Worm (Caenorhabditis elegans) whole organism, L4 larva: ENCODE data around the gene Y56A3A.28.

Source experiments
- D1046.2 ChIP-seq: fragments of 200-800 bp; sonication (Bioruptor generic); IDR thresholded peaks from 2 replicates; pipeline ENCODE4 v1.3.6; 2022; ENCODE audit warnings: missing genetic modification characterization, missing compliant biosample characterization
- F10B5.3 ChIP-seq: sonication (generic microtip); optimal IDR thresholded peaks from 2 replicates; lab custom pipeline; 2016; ENCODE audit warnings: mild to moderate bottlenecking, missing genetic modification characterization, missing compliant biosample characterization
- F44E2.7 ChIP-seq: fragments of 200-800 bp; sonication (Bioruptor generic); IDR thresholded peaks from 2 replicates; pipeline ENCODE4 v2.1.2; 2022; ENCODE audit warnings: missing genetic modification characterization, missing compliant biosample characterization
- R02D3.7 ChIP-seq: fragments of 150-350 bp; sonication (generic microtip); optimal IDR thresholded peaks from 3 replicates; lab custom pipeline; 2014; ENCODE audit warnings: missing biosample characterization, missing genetic modification characterization
- Y48G9A.11 ChIP-seq: fragments of 200-800 bp; sonication (Bioruptor generic); IDR thresholded peaks from 2 replicates; pipeline ENCODE4 v1.3.6; 2022; ENCODE audit warnings: missing genetic modification reagents, missing genetic modification characterization, missing compliant biosample characterization
- aha-1 ChIP-seq: fragments of 150-350 bp; peaks from one replicate; lab custom pipeline; 2014; ENCODE audit warnings: missing biosample characterization, missing genetic modification characterization
- ama-1 ChIP-seq: fragments of 150-350 bp; optimal IDR thresholded peaks from 2 replicates; lab custom pipeline; 2014; ENCODE audit warnings: inconsistent platforms, mixed read lengths
- attf-4 ChIP-seq: sonication (generic microtip); optimal IDR thresholded peaks from 3 replicates; lab custom pipeline; 2017; ENCODE audit warnings: missing biosample characterization, missing genetic modification characterization
- ceh-20 ChIP-seq: fragments of 200-800 bp; sonication (Bioruptor generic); IDR thresholded peaks from 2 replicates; pipeline ENCODE4 v1.3.6; 2022; ENCODE audit warnings: missing genetic modification reagents, missing genetic modification characterization, missing compliant biosample characterization
- ctbp-1 ChIP-seq: fragments of 200-800 bp; sonication (Bioruptor generic); IDR thresholded peaks from 2 replicates; pipeline ENCODE4 v1.3.6; 2022; ENCODE audit warnings: missing genetic modification reagents, missing genetic modification characterization, missing compliant biosample characterization
- daf-12 ChIP-seq: fragments of 150-350 bp; optimal IDR thresholded peaks from 2 replicates; lab custom pipeline; 2014; ENCODE audit warnings: missing biosample characterization, missing genetic modification reagents, missing genetic modification characterization
- daf-19 ChIP-seq: fragments of 200-800 bp; sonication (Bioruptor generic); conservative IDR thresholded peaks from 2 replicates; pipeline ENCODE4 v1.3.6; 2022; ENCODE audit warnings: missing genetic modification characterization, missing compliant biosample characterization
- dmd-6 ChIP-seq: fragments of 200-800 bp; sonication (Bioruptor generic); IDR thresholded peaks from 2 replicates; pipeline ENCODE4 v1.3.6; 2022; ENCODE audit warnings: missing genetic modification reagents, missing genetic modification characterization, missing compliant biosample characterization
- gei-8 ChIP-seq: fragments of 200-800 bp; sonication (Bioruptor generic); optimal IDR thresholded peaks from 2 replicates; lab custom pipeline; 2018; ENCODE audit warnings: mild to moderate bottlenecking, missing genetic modification characterization, missing compliant biosample characterization
- hlh-11 ChIP-seq: fragments of 200-800 bp; sonication (Bioruptor generic); optimal IDR thresholded peaks from 2 replicates; lab custom pipeline; 2018; ENCODE audit warnings: mild to moderate bottlenecking, missing genetic modification characterization, missing compliant biosample characterization
- hlh-30 ChIP-seq: sonication (generic microtip); optimal IDR thresholded peaks from 2 replicates; lab custom pipeline; 2017; ENCODE audit warnings: antibody characterized with exemption, mild to moderate bottlenecking, missing genetic modification characterization, missing compliant biosample characterization; ENCODE audit not compliant: insufficient read depth
- lin-15B ChIP-seq: fragments of 150-350 bp; sonication (generic microtip); optimal IDR thresholded peaks from 3 replicates; lab custom pipeline; 2014; ENCODE audit warnings: missing biosample characterization, missing genetic modification characterization
- lin-29 ChIP-seq: fragments of 200-800 bp; sonication (Bioruptor generic); IDR thresholded peaks from 2 replicates; pipeline ENCODE4 v1.3.6; 2022; ENCODE audit warnings: missing genetic modification reagents, missing genetic modification characterization, missing compliant biosample characterization
- lsy-2 ChIP-seq, 2 experiments: fragments of 150-350 bp in 1 of 2; sonication (generic microtip) in 1 of 2; optimal IDR thresholded peaks; 2 replicates each; lab custom pipeline; 2014 to 2017; ENCODE audit warnings: missing biosample characterization in 2 of 2, missing genetic modification characterization in 2 of 2
- madf-5 ChIP-seq, 2 experiments: fragments of 200-800 bp; sonication (Bioruptor generic); IDR thresholded peaks; 2 replicates each; pipeline ENCODE4 v1.3.6; 2022; ENCODE audit warnings: missing compliant biosample characterization in 2 of 2, missing genetic modification characterization in 2 of 2
- madf-9 ChIP-seq: fragments of 200-800 bp; sonication (Bioruptor generic); conservative IDR thresholded peaks from 2 replicates; pipeline ENCODE4 v1.3.6; 2022; ENCODE audit warnings: missing genetic modification reagents, missing genetic modification characterization, missing compliant biosample characterization
- mdl-1 ChIP-seq, 2 experiments: fragments of 150-350 bp in 1 of 2; sonication (generic microtip) in 1 of 2; optimal IDR thresholded peaks; 2 replicates each; lab custom pipeline; 2014 to 2017; ENCODE audit warnings: missing biosample characterization in 2 of 2, missing genetic modification characterization in 2 of 2
- nhr-10 ChIP-seq: fragments of 150-350 bp; optimal IDR thresholded peaks from 2 replicates; lab custom pipeline; 2014; ENCODE audit warnings: missing biosample characterization, missing genetic modification characterization
- nhr-11 ChIP-seq: fragments of 150-350 bp; optimal IDR thresholded peaks from 2 replicates; lab custom pipeline; 2014; ENCODE audit warnings: missing biosample characterization, missing genetic modification characterization
- nhr-237 ChIP-seq: sonication (generic microtip); optimal IDR thresholded peaks from 2 replicates; lab custom pipeline; 2017; ENCODE audit warnings: missing biosample characterization, missing genetic modification characterization
- nhr-25 ChIP-seq: sonication (generic microtip); optimal IDR thresholded peaks from 2 replicates; lab custom pipeline; 2017; ENCODE audit warnings: missing genetic modification characterization, mild to moderate bottlenecking, missing compliant biosample characterization, antibody characterized with exemption, moderate library complexity, borderline replicate concordance; ENCODE audit not compliant: insufficient read depth
- nhr-28 ChIP-seq: fragments of 150-350 bp; optimal IDR thresholded peaks from 2 replicates; lab custom pipeline; 2014; ENCODE audit warnings: missing biosample characterization, missing genetic modification characterization
- nhr-6 ChIP-seq: fragments of 150-350 bp; optimal IDR thresholded peaks from 2 replicates; lab custom pipeline; 2014; ENCODE audit warnings: missing biosample characterization, missing genetic modification characterization
- nhr-76 ChIP-seq: fragments of 150-350 bp; optimal IDR thresholded peaks from 2 replicates; lab custom pipeline; 2014; ENCODE audit warnings: missing biosample characterization, missing genetic modification characterization
- pha-4 ChIP-seq, 2 experiments: fragments of 150-350 bp in 1 of 2; fragments of 200-800 bp in 1 of 2; sonication (Bioruptor generic) in 1 of 2; IDR thresholded peaks in 1 of 2; optimal IDR thresholded peaks in 1 of 2; 2 replicates each; pipeline versions ENCODE4 v1.3.6 to Lab custom; 2014 to 2022; ENCODE audit warnings: missing genetic modification characterization in 2 of 2, missing genetic modification reagents in 2 of 2, missing biosample characterization in 1 of 2, missing compliant biosample characterization in 1 of 2
- pqm-1 ChIP-seq: sonication (generic microtip); optimal IDR thresholded peaks from 2 replicates; lab custom pipeline; 2017; ENCODE audit warnings: missing biosample characterization, missing genetic modification characterization
- rbr-2 ChIP-seq: sonication (generic microtip); optimal IDR thresholded peaks from 2 replicates; lab custom pipeline; 2016; ENCODE audit warnings: missing genotype, missing genetic modification characterization, missing compliant biosample characterization
- skn-1 ChIP-seq: fragments of 150-350 bp; optimal IDR thresholded peaks from 2 replicates; lab custom pipeline; 2014; ENCODE audit warnings: missing biosample characterization, missing genetic modification characterization
- unc-62 ChIP-seq, 3 experiments: fragments of 150-350 bp in 1 of 3; sonication (generic microtip); optimal IDR thresholded peaks in 2 of 3; peaks in 1 of 3; 1 replicate in 1 of 3; 2 replicates in 2 of 3; lab custom pipeline; 2014 to 2017; ENCODE audit warnings: missing biosample characterization in 3 of 3, missing genetic modification characterization in 3 of 3, missing genetic modification reagents in 3 of 3, missing genotype in 1 of 3
- vab-7 ChIP-seq: fragments of 200-800 bp; sonication (Bioruptor generic); IDR thresholded peaks from 2 replicates; pipeline ENCODE4 v1.3.6; 2022; ENCODE audit warnings: missing genetic modification reagents, missing genetic modification characterization, missing compliant biosample characterization
- zfp-2 ChIP-seq: sonication (generic microtip); optimal IDR thresholded peaks from 2 replicates; lab custom pipeline; 2016; ENCODE audit warnings: mild to moderate bottlenecking, missing genetic modification characterization, missing compliant biosample characterization
- zfp-3 ChIP-seq: fragments of 200-800 bp; sonication (Bioruptor generic); conservative IDR thresholded peaks from 2 replicates; pipeline ENCODE4 v1.3.6; 2022; ENCODE audit warnings: missing genetic modification reagents, missing genetic modification characterization, missing compliant biosample characterization
- zip-11 ChIP-seq: fragments of 200-800 bp; sonication (Bioruptor generic); IDR thresholded peaks from 2 replicates; pipeline ENCODE4 v1.3.6; 2022; ENCODE audit warnings: missing genetic modification characterization, missing compliant biosample characterization
- ztf-11 ChIP-seq: fragments of 150-350 bp; optimal IDR thresholded peaks from 2 replicates; lab custom pipeline; 2014; ENCODE audit warnings: missing biosample characterization, missing genetic modification characterization

The Y56A3A.28 gene

DNA sequence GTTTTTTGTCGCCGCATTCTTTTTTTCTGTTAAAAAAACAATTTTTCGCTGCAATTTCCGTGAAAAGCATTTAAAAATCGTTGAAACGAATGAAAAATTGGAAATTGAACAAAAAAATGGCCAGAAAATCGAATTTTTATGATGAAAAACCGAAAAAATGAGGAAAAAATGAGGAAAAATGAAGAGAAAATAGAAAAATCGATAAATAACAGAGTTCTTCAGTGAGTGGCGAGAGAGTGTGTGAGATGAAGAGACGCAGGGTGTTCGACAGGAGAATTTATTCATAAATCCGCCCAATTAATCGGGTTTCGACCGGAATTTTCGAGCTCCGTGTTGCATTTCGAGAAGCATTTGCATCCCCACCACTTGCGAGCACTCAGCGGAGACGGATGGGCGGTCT is at the start of gene Y56A3A.28:
Y56A3A.28 (minus strand) TSS at position 33 of the 400 bp plus-strand sequence.
- no peak for TF ChIP-seq nhr-76 (tag; lab: Kevin White, UChicago)
- no peak for TF ChIP-seq lin-29 (GFP tag; lab: Robert Waterston, UW)
- no peak for TF ChIP-seq nhr-28 (tag; lab: Kevin White, UChicago)
- no peak for TF ChIP-seq attf-4 (tag; lab: Kevin White, UChicago)
- TF ChIP-seq unc-62 (GFP tag; optimal IDR thresholded peaks at IDR 0.05 in 1 of 2; lab: Kevin White, UChicago), result peak in 1 of 2 experiments; percentile 33
- no peak for TF ChIP-seq unc-62 (tag; optimal IDR thresholded peaks at IDR 0.05; lab: Kevin White, UChicago)
- TF ChIP-seq, all 104 proteins: peak for 1

DNA sequence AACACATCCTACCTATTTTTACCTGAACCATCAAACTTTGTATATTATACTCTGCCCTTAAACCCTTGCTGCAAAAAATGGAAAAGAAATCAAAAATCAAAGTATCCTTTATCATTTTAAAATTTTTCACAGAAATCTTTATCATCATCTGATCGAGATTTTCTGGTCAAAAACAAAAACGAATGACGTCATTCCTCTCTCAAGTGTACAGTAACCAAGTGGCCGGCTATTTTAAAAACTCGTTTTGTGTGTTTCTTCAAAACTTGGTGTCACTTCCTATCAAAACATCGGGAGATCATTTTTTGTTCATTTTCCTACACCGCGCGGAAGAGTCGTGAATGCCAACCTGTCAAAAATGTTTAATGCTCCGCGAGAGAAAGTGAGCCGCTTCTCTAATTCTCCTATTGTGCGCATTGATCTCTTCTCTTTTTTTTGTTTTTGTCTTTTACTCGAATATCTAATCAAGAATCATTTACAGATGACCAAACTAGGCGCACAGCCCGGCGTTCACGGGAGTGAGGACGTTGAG is 49.0 kb upstream of the Y56A3A.28 start, which contains the start of gene brp-1:
brp-1 (plus strand) TSS at position 479 of the 529 bp plus-strand sequence.
- TF ChIP-seq madf-9 (GFP tag; lab: Robert Waterston, UW) (peak; percentile 3; the same call in 1 of the 2 replicates), dmd-6 (GFP tag; lab: Robert Waterston, UW) (0 out of 2 replicates have a peak, but pooled peaks have one; percentile 19), unc-62 (GFP tag; optimal IDR thresholded peaks at IDR 0.05 in 1 of 2; lab: Kevin White, UChicago) (peak in 1 of 2 experiments; percentile 70), unc-62 (tag; optimal IDR thresholded peaks at IDR 0.05; lab: Kevin White, UChicago) (no peak), aha-1 (tag; lab: Kevin White, UChicago) (peak; percentile 18), Y48G9A.11 (no peak), nhr-28 (tag; lab: Kevin White, UChicago) (peak; percentile 8)

DNA sequence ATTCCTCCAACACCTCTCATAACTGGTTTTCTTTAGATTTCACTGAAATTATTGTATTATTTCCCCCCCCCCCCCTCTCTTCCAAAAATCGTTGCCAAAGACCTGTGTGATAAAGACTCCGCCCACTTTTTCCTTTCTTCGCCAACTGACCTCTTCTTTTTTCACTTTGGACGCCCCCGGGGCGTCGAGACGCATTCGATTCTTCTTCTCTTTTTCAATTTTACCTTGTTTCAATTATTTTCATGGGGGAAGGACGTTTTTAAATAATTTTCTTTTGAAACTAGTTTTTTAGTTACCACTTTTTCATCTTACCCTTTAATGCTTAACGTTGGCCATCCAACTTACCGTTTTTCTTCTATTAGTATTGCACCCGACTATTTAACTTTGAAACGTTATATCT is 46.8 kb upstream of the Y56A3A.28 start:
- TF ChIP-seq F10B5.3 (tag; lab: Kevin White, UChicago), result no peak
- TF ChIP-seq skn-1, result no peak
- TF ChIP-seq nhr-25 (tag; lab: Kevin White, UChicago), result peak; percentile 6
- peak; percentile 52 for TF ChIP-seq ama-1 (lab: Kevin White, UChicago)

DNA sequence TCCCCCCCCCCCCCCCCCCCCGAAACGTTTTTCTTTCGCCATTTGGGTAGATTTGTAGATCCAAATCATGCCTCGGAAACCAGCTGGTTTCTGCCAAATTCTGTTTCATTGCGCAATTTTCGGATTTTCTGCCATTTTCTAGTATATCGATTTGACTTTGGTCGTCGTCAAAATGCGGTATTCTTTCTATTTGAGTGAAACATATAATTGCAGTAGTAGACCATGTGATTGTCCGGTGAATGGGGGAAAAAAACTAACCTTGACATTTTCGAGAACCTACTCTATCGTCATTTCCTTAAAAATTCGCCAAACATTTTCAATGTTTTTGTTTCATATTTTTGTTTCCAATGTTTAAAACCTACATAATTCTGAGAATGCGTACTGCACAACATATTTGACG is 44.4 kb upstream of the Y56A3A.28 start:
- peak; percentile 35 for TF ChIP-seq aha-1 (tag; lab: Kevin White, UChicago)
- peak; percentile 50 for TF ChIP-seq nhr-25 (tag; lab: Kevin White, UChicago)
- TF ChIP-seq unc-62 (GFP tag; optimal IDR thresholded peaks at IDR 0.05 in 1 of 2; lab: Kevin White, UChicago), result peak in 1 of 2 experiments; percentile 94
- TF ChIP-seq unc-62 (tag; optimal IDR thresholded peaks at IDR 0.05; lab: Kevin White, UChicago), result no peak
- no peak for TF ChIP-seq zip-11 (GFP tag; lab: Robert Waterston, UW)
- TF ChIP-seq rbr-2 (tag; lab: Kevin White, UChicago), result no peak
- TF ChIP-seq hlh-11 (tag; lab: Kevin White, UChicago), result peak; percentile 14
- TF ChIP-seq D1046.2, result no peak
- no peak for TF ChIP-seq pqm-1
- TF ChIP-seq ceh-20, result no peak
- no peak for TF ChIP-seq nhr-11 (tag; lab: Kevin White, UChicago)
- TF ChIP-seq hlh-30, result peak; percentile 8
- no peak for TF ChIP-seq zfp-2
- no peak for TF ChIP-seq ctbp-1
- TF ChIP-seq madf-5 (GFP tag; IDR thresholded peaks at IDR 0.05; lab: Robert Waterston, UW), result no peak

DNA sequence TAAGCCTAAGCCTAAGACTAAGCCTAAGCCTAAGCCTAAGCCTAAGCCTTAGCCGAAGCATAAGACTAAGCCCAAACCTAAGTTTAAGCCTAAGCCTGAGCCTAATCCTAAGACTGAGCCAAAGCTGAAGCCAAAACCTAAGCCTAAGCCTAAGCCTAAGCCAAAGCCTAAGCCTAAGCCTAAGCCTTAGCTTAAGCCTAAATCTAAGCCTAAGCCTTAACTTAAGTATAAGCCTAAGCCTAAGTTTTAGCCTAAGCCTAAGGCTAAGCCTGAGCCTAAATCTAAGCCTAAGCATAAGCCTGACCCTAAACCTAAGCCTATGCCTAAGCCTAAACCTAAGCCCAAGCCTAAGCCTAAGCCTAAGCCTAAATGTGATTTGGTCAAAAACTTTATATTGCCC is 44.0 kb upstream of the Y56A3A.28 start:
- TF ChIP-seq mdl-1 (tag; optimal IDR thresholded peaks at IDR 0.05; lab: Kevin White, UChicago), result no peak
- no peak for TF ChIP-seq unc-62 (GFP tag; optimal IDR thresholded peaks at IDR 0.05 in 1 of 2; lab: Kevin White, UChicago)
- no peak for TF ChIP-seq unc-62 (tag; optimal IDR thresholded peaks at IDR 0.05; lab: Kevin White, UChicago)
- TF ChIP-seq gei-8 (GFP tag; lab: Kevin White, UChicago), result no peak
- no peak for TF ChIP-seq nhr-10 (tag; lab: Kevin White, UChicago)
- no peak for TF ChIP-seq hlh-30
- TF ChIP-seq pqm-1, result no peak
- TF ChIP-seq zfp-3 (GFP tag; lab: Robert Waterston, UW), result no peak
- TF ChIP-seq R02D3.7 (tag; lab: Kevin White, UChicago), result no peak
- TF ChIP-seq pha-4 (GFP tag; IDR thresholded peaks at IDR 0.05; lab: Robert Waterston, UW), result no peak
- no peak for TF ChIP-seq pha-4 (tag; optimal IDR thresholded peaks at IDR 0.05; lab: Kevin White, UChicago)
- TF ChIP-seq lin-15B, result no peak
- TF ChIP-seq F44E2.7 (GFP tag; lab: Robert Waterston, UW), result no peak
- no peak for TF ChIP-seq nhr-237
- no peak for TF ChIP-seq daf-12
- no peak for TF ChIP-seq zfp-2
- no peak for TF ChIP-seq lsy-2 (tag; optimal IDR thresholded peaks at IDR 0.05; lab: Kevin White, UChicago)
- TF ChIP-seq zip-11 (GFP tag; lab: Robert Waterston, UW), result no peak
- no peak for TF ChIP-seq nhr-6 (tag; lab: Kevin White, UChicago)
- no peak for TF ChIP-seq vab-7 (GFP tag; lab: Robert Waterston, UW)
- no peak for TF ChIP-seq ztf-11
- no peak for TF ChIP-seq daf-19 (GFP tag; lab: Robert Waterston, UW)
- TF ChIP-seq, all 104 proteins: peak for 0
